Worm (Caenorhabditis elegans): ENCODE data around the gene clec-5.

DNA sequence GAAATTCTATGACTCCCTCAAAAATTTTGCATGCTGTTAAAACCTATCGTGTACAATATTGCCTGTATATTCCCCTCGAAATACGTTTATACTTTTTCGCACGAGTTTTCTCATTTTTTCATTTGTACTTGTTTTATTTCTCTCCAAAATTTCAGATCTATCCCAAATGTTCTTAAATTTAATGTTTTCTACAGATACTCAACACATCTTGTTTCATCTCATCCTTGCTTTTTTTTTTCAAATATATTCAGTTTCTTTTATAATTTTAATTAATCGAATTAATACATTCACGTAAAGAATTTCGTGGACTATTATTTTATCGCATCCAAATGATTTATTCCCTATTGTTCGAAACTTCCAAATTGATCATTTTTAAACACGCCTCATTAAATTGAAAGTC lies 28.5 kb downstream of the clec-5 start, which contains the start of gene C35D10.8:
- TF ChIP-seq ZK546.5 (tag; optimal IDR thresholded peaks at IDR 0.05) (no peak), skn-1 (tag; optimal IDR thresholded peaks at IDR 0.05) (no peak)
